Worm (Caenorhabditis elegans) whole organism, young adult: ENCODE measurements around the gene srw-85.

Source experiments
- ceh-100 ChIP-seq: fragments of 200-800 bp; sonication (Bioruptor generic); IDR thresholded peaks from 2 replicates; pipeline ENCODE4 v1.3.6; 2022; ENCODE audit warnings: missing genetic modification reagents, missing genetic modification characterization, missing compliant biosample characterization
- ceh-27 ChIP-seq: fragments of 200-800 bp; sonication (Bioruptor generic); optimal IDR thresholded peaks from 2 replicates; lab custom pipeline; 2018; ENCODE audit warnings: mild to moderate bottlenecking, missing genetic modification characterization, moderate library complexity, missing compliant biosample characterization
- dpl-1 ChIP-seq: fragments of 150-350 bp; optimal IDR thresholded peaks from 2 replicates; lab custom pipeline; 2014; ENCODE audit warnings: missing biosample characterization, missing genetic modification reagents, missing genetic modification characterization
- fkh-3 ChIP-seq: sonication (generic microtip); optimal IDR thresholded peaks from 2 replicates; lab custom pipeline; 2016; ENCODE audit warnings: mild to moderate bottlenecking, missing genetic modification characterization, missing compliant biosample characterization
- hmg-1.2 ChIP-seq: fragments of 200-800 bp; sonication (Bioruptor generic); IDR thresholded peaks from 2 replicates; pipeline ENCODE4 v1.3.6; 2022; ENCODE audit warnings: missing genetic modification reagents, missing genetic modification characterization, missing compliant biosample characterization
- lin-40 ChIP-seq: sonication (generic microtip); optimal IDR thresholded peaks from 2 replicates; lab custom pipeline; 2016; ENCODE audit warnings: missing genetic modification characterization, mild to moderate bottlenecking, missing compliant biosample characterization, missing genotype, missing genetic modification reagents
- pha-4 ChIP-seq: fragments of 150-350 bp; sonication (generic microtip); optimal IDR thresholded peaks from 2 replicates; lab custom pipeline; 2014; ENCODE audit warnings: missing biosample characterization, missing genetic modification reagents, missing genetic modification characterization
- unc-62 ChIP-seq: fragments of 150-350 bp; optimal IDR thresholded peaks from 2 replicates; lab custom pipeline; 2014; ENCODE audit warnings: missing biosample characterization, missing genetic modification reagents, missing genetic modification characterization
- ztf-28 ChIP-seq: fragments of 200-800 bp; sonication (Bioruptor generic); IDR thresholded peaks from 2 replicates; pipeline ENCODE4 v1.3.6; 2022; ENCODE audit warnings: missing genetic modification reagents, missing genetic modification characterization, missing compliant biosample characterization

ce11 chrV:19400619-19401018, 30.3 kb downstream of the srw-85 start, which contains the start of gene srw-86:
- TF ChIP-seq dpl-1, result no peak
- TF ChIP-seq hmg-1.2 (GFP tag; lab: Robert Waterston, UW), result no peak
- TF ChIP-seq fkh-3 (tag; lab: Kevin White, UChicago), result no peak
- TF ChIP-seq ceh-27 (GFP tag; lab: Kevin White, UChicago), result no peak
- TF ChIP-seq unc-62 (GFP tag; lab: Kevin White, UChicago), result no peak
- TF ChIP-seq ceh-100, result no peak
- no peak for TF ChIP-seq pha-4 (tag; lab: Kevin White, UChicago)
- TF ChIP-seq lin-40, result no peak
- TF ChIP-seq ztf-28, result no peak
